Worm (Caenorhabditis elegans): ENCODE results near the gene jmjd-4.

- no peak for TF ChIP-seq him-1 (tag; optimal IDR thresholded peaks at IDR 0.05)
- no peak for TF ChIP-seq W03F9.2 (tag; optimal IDR thresholded peaks at IDR 0.05)
- TF ChIP-seq dao-5 (tag; optimal IDR thresholded peaks at IDR 0.05) = no peak
Measured at ce11 chrIII:10305295-10305694, 28.5 kb downstream of the jmjd-4 start.
